Fruit fly (Drosophila melanogaster): ENCODE results near the gene mex1.

The mex1 gene

DNA sequence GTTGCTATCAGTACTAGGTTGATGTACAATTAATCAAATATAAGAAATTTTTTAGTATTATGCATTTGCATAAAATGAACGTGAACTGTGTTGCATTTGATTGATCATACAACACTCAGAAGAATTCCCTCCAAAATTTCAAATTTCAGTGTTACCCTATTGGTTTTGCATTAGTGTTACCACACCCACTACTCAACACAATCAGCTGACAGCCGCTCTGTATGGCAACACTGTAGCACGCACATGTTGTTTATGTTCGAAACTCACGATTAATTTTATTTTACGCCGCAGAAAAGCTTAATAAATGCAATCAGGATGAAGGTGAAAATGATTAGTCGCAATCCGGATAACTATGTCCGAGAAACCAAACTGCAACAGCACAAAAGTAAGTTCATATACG is 20.6 kb downstream of the mex1 start, which contains the start of gene CG7275 (continued):
- peak; percentile 41 for TF ChIP-seq CG4617 (GFP tag; optimal IDR thresholded peaks at IDR 0.05; ENCODE audit: borderline replicate concordance)
- TF ChIP-seq hbn (GFP tag; IDR thresholded peaks at IDR 0.05; ENCODE audit: partially characterized antibody): peak; percentile 30; the same call in 1 of the 2 replicates
- TF ChIP-seq croc (GFP tag; conservative IDR thresholded peaks at IDR 0.05): no peak
- TF ChIP-seq lab (GFP tag; optimal IDR thresholded peaks at IDR 0.05): no peak
- TF ChIP-seq knrl (GFP tag; IDR thresholded peaks at IDR 0.05; ENCODE audit: partially characterized antibody): peak; percentile 46; the same call in 2 of the 3 replicates
- no peak for TF ChIP-seq salm (tag; optimal IDR thresholded peaks at IDR 0.05)
- TF ChIP-seq sens (GFP tag): peak; percentile 43
- TF ChIP-seq CG3995 (GFP tag; optimal IDR thresholded peaks at IDR 0.05): no peak
- no peak for TF ChIP-seq CG11398 (GFP tag; optimal IDR thresholded peaks at IDR 0.05)
- no peak for TF ChIP-seq CG11695 (GFP tag; IDR thresholded peaks at IDR 0.05)
- TF ChIP-seq CG8290 (GFP tag; optimal IDR thresholded peaks at IDR 0.05): no peak
- peak in 1 of 2 experiments; percentile 47 for TF ChIP-seq CG8290 (tag; optimal IDR thresholded peaks at IDR 0.05)
- TF ChIP-seq CG15479 (GFP tag; optimal IDR thresholded peaks at IDR 0.05): no peak
- peak; percentile 95 for TF ChIP-seq dm (GFP tag; optimal IDR thresholded peaks at IDR 0.05)
- TF ChIP-seq B-H2 (GFP tag; optimal IDR thresholded peaks at IDR 0.05): peak; percentile 18
- TF ChIP-seq MESR4 (GFP tag; optimal IDR thresholded peaks at IDR 0.05): peak; percentile 54
- TF ChIP-seq CG9932 (GFP tag; IDR thresholded peaks at IDR 0.05): no peak
- no peak for TF ChIP-seq Sox100B (GFP tag; optimal IDR thresholded peaks at IDR 0.05)
- TF ChIP-seq psq (GFP tag; optimal IDR thresholded peaks at IDR 0.05): no peak
- peak; percentile 2 for TF ChIP-seq CG2712 (tag; optimal IDR thresholded peaks at IDR 0.05)
- no peak for TF ChIP-seq peb (GFP tag; IDR thresholded peaks at IDR 0.05)
- 0 out of 2 replicates have a peak, but pooled peaks have one; percentile 24 for TF ChIP-seq Scr (GFP tag; IDR thresholded peaks at IDR 0.05; ENCODE audit: partially characterized antibody)
- TF ChIP-seq sr (GFP tag; IDR thresholded peaks at IDR 0.05): no peak
- TF ChIP-seq ato (GFP tag; IDR thresholded peaks at IDR 0.05; ENCODE audit: partially characterized antibody): no peak
- no peak for TF ChIP-seq CG4820 (GFP tag; optimal IDR thresholded peaks at IDR 0.05)
- no peak for TF ChIP-seq ken (GFP tag; IDR thresholded peaks at IDR 0.05)
- peak; percentile 9 for TF ChIP-seq CG9797 (GFP tag; optimal IDR thresholded peaks at IDR 0.05)
- peak; percentile 34 for TF ChIP-seq mirr (GFP tag; optimal IDR thresholded peaks at IDR 0.05)
- TF ChIP-seq sug (tag; optimal IDR thresholded peaks at IDR 0.05): peak; percentile 18
- TF ChIP-seq kni (GFP tag; optimal IDR thresholded peaks at IDR 0.05): no peak
- TF ChIP-seq unpg (GFP tag; optimal IDR thresholded peaks at IDR 0.05): no peak
- 0 out of 2 replicates have a peak, but pooled peaks have one; percentile 28 for TF ChIP-seq CG42726 (GFP tag; IDR thresholded peaks at IDR 0.05; ENCODE audit: partially characterized antibody)
- no peak for TF ChIP-seq sima (GFP tag; optimal IDR thresholded peaks at IDR 0.05)
- peak; percentile 67 for TF ChIP-seq CG18011 (GFP tag; optimal IDR thresholded peaks at IDR 0.05)
- no peak for TF ChIP-seq CG1602 (GFP tag; optimal IDR thresholded peaks at IDR 0.05)
- peak; percentile 86 for TF ChIP-seq Max (GFP tag; optimal IDR thresholded peaks at IDR 0.05)
- no peak for TF ChIP-seq CkIIα-i1 (GFP tag; IDR thresholded peaks at IDR 0.05)
- TF ChIP-seq Opbp (GFP tag; IDR thresholded peaks at IDR 0.05; ENCODE audit: partially characterized antibody): peak; percentile 65; the same call in 2 of the 3 replicates
- TF ChIP-seq CG17829 (tag; optimal IDR thresholded peaks at IDR 0.05): peak; percentile 9
- peak; percentile 23; the same call in 1 of the 2 replicates for TF ChIP-seq nerfin-2 (GFP tag; IDR thresholded peaks at IDR 0.05; ENCODE audit: partially characterized antibody)
- peak; percentile 35 for TF ChIP-seq HmgZ (tag; optimal IDR thresholded peaks at IDR 0.05)
- TF ChIP-seq CG3847 (GFP tag; IDR thresholded peaks at IDR 0.05): peak; percentile 73
- TF ChIP-seq Chrac-16 (GFP tag; optimal IDR thresholded peaks at IDR 0.05): no peak
- peak; percentile 55; the same call in 1 of the 2 replicates for TF ChIP-seq amos (GFP tag; IDR thresholded peaks at IDR 0.05; ENCODE audit: partially characterized antibody)
- peak; percentile 33 for TF ChIP-seq phol (tag; optimal IDR thresholded peaks at IDR 0.05)
- TF ChIP-seq so (GFP tag; IDR thresholded peaks at IDR 0.05): no peak
- TF ChIP-seq Bgb (GFP tag; IDR thresholded peaks at IDR 0.05; ENCODE audit: partially characterized antibody): peak; percentile 74
- TF ChIP-seq CG17912 (GFP tag; optimal IDR thresholded peaks at IDR 0.05): no peak
- TF ChIP-seq CG2875 (GFP tag; optimal IDR thresholded peaks at IDR 0.05): peak; percentile 3
- no peak for TF ChIP-seq jigr1 (GFP tag; IDR thresholded peaks at IDR 0.05)

Measured in whole organism, embryonic.